Worm (Caenorhabditis elegans) whole organism, L4 larva: Measurements from ENCODE around the gene grl-22.
A peak's percentile ranks its signal among the peaks of the same experiment; 100 is the strongest.

Experiments
- F26F4.8 ChIP-seq: fragments of 200-800 bp; sonication (Bioruptor generic); conservative IDR thresholded peaks from 2 replicates; pipeline ENCODE4 v1.3.6; 2022; ENCODE audit warnings: missing genetic modification characterization, missing compliant biosample characterization
- Y105C5A.15 ChIP-seq: fragments of 200-800 bp; sonication (Bioruptor generic); IDR thresholded peaks from 2 replicates; pipeline ENCODE4 v1.3.6; 2022; ENCODE audit warnings: missing genetic modification characterization, missing compliant biosample characterization
- Y48G9A.11 ChIP-seq: fragments of 200-800 bp; sonication (Bioruptor generic); IDR thresholded peaks from 2 replicates; pipeline ENCODE4 v1.3.6; 2022; ENCODE audit warnings: missing genetic modification reagents, missing genetic modification characterization, missing compliant biosample characterization
- Y75B8A.6 ChIP-seq: fragments of 200-800 bp; sonication (Bioruptor generic); IDR thresholded peaks from 2 replicates; pipeline ENCODE4 v1.3.6; 2022; ENCODE audit warnings: missing genetic modification reagents, missing genetic modification characterization, missing compliant biosample characterization
- ZK546.5 ChIP-seq, 2 experiments: sonication (generic microtip); optimal IDR thresholded peaks; 2 replicates each; lab custom pipeline; 2017; ENCODE audit warnings: missing biosample characterization in 2 of 2, missing genetic modification characterization in 2 of 2
- ama-1 ChIP-seq: fragments of 150-350 bp; optimal IDR thresholded peaks from 2 replicates; lab custom pipeline; 2014; ENCODE audit warnings: inconsistent platforms, mixed read lengths
- ces-1 ChIP-seq: fragments of 150-350 bp; sonication (generic microtip); optimal IDR thresholded peaks from 4 replicates; lab custom pipeline; 2014; ENCODE audit warnings: missing biosample characterization, missing genetic modification reagents, missing genetic modification characterization
- dmd-6 ChIP-seq: fragments of 200-800 bp; sonication (Bioruptor generic); IDR thresholded peaks from 2 replicates; pipeline ENCODE4 v1.3.6; 2022; ENCODE audit warnings: missing genetic modification reagents, missing genetic modification characterization, missing compliant biosample characterization
- dpl-1 ChIP-seq: fragments of 150-350 bp; optimal IDR thresholded peaks from 2 replicates; lab custom pipeline; 2014; ENCODE audit warnings: missing biosample characterization, missing genetic modification reagents, missing genetic modification characterization
- duxl-1 ChIP-seq: sonication (generic microtip); optimal IDR thresholded peaks from 2 replicates; lab custom pipeline; 2016; ENCODE audit warnings: mild to moderate bottlenecking, missing genetic modification characterization, moderate library complexity, missing compliant biosample characterization; ENCODE audit not compliant: poor library complexity
- gei-8 ChIP-seq: fragments of 200-800 bp; sonication (Bioruptor generic); optimal IDR thresholded peaks from 2 replicates; lab custom pipeline; 2018; ENCODE audit warnings: mild to moderate bottlenecking, missing genetic modification characterization, missing compliant biosample characterization
- hlh-11 ChIP-seq: fragments of 200-800 bp; sonication (Bioruptor generic); optimal IDR thresholded peaks from 2 replicates; lab custom pipeline; 2018; ENCODE audit warnings: mild to moderate bottlenecking, missing genetic modification characterization, missing compliant biosample characterization
- hlh-30 ChIP-seq: sonication (generic microtip); optimal IDR thresholded peaks from 2 replicates; lab custom pipeline; 2017; ENCODE audit warnings: antibody characterized with exemption, mild to moderate bottlenecking, missing genetic modification characterization, missing compliant biosample characterization; ENCODE audit not compliant: insufficient read depth
- lin-13 ChIP-seq: fragments of 150-350 bp; optimal IDR thresholded peaks from 2 replicates; lab custom pipeline; 2014; ENCODE audit warnings: missing biosample characterization, missing genetic modification reagents, missing genetic modification characterization
- lin-29 ChIP-seq: fragments of 200-800 bp; sonication (Bioruptor generic); IDR thresholded peaks from 2 replicates; pipeline ENCODE4 v1.3.6; 2022; ENCODE audit warnings: missing genetic modification reagents, missing genetic modification characterization, missing compliant biosample characterization
- lin-38 ChIP-seq: fragments of 200-800 bp; sonication (Bioruptor generic); IDR thresholded peaks from 2 replicates; pipeline ENCODE4 v1.3.6; 2022; ENCODE audit warnings: missing genetic modification reagents, missing genetic modification characterization, missing compliant biosample characterization
- lin-39 ChIP-seq: fragments of 150-350 bp; optimal IDR thresholded peaks from 2 replicates; lab custom pipeline; 2014; ENCODE audit warnings: missing biosample characterization, missing genetic modification reagents, missing genetic modification characterization
- lsy-2 ChIP-seq, 2 experiments: fragments of 150-350 bp in 1 of 2; sonication (generic microtip) in 1 of 2; optimal IDR thresholded peaks; 2 replicates each; lab custom pipeline; 2014 to 2017; ENCODE audit warnings: missing biosample characterization in 2 of 2, missing genetic modification characterization in 2 of 2
- madf-5 ChIP-seq, 2 experiments: fragments of 200-800 bp; sonication (Bioruptor generic); IDR thresholded peaks; 2 replicates each; pipeline ENCODE4 v1.3.6; 2022; ENCODE audit warnings: missing compliant biosample characterization in 2 of 2, missing genetic modification characterization in 2 of 2
- mdl-1 ChIP-seq, 2 experiments: fragments of 150-350 bp in 1 of 2; sonication (generic microtip) in 1 of 2; optimal IDR thresholded peaks; 2 replicates each; lab custom pipeline; 2014 to 2017; ENCODE audit warnings: missing biosample characterization in 2 of 2, missing genetic modification characterization in 2 of 2
- mdt-29 ChIP-seq: fragments of 200-800 bp; sonication (Bioruptor generic); IDR thresholded peaks from 2 replicates; pipeline ENCODE4 v1.3.6; 2022; ENCODE audit warnings: missing genetic modification reagents, missing genetic modification characterization, missing compliant biosample characterization
- mep-1 ChIP-seq: fragments of 150-350 bp; sonication (generic microtip); optimal IDR thresholded peaks from 3 replicates; lab custom pipeline; 2014; ENCODE audit warnings: missing biosample characterization, missing genetic modification characterization
- mes-2 ChIP-seq: sonication (generic microtip); optimal IDR thresholded peaks from 2 replicates; lab custom pipeline; 2016; ENCODE audit warnings: missing genotype, mild to moderate bottlenecking, missing genetic modification characterization, missing compliant biosample characterization; ENCODE audit not compliant: poor library complexity, severe bottlenecking
- nhr-28 ChIP-seq: fragments of 150-350 bp; optimal IDR thresholded peaks from 2 replicates; lab custom pipeline; 2014; ENCODE audit warnings: missing biosample characterization, missing genetic modification characterization
- nhr-41 ChIP-seq: fragments of 200-800 bp; sonication (Bioruptor generic); IDR thresholded peaks from 2 replicates; pipeline ENCODE4 v1.3.6; 2022; ENCODE audit warnings: missing genetic modification reagents, missing genetic modification characterization, missing compliant biosample characterization
- php-3 ChIP-seq: fragments of 200-800 bp; sonication (Bioruptor generic); IDR thresholded peaks from 2 replicates; pipeline ENCODE4 v1.3.6; 2022; ENCODE audit warnings: missing genetic modification reagents, missing genetic modification characterization, missing compliant biosample characterization
- pqm-1 ChIP-seq: sonication (generic microtip); optimal IDR thresholded peaks from 2 replicates; lab custom pipeline; 2017; ENCODE audit warnings: missing biosample characterization, missing genetic modification characterization
- rbr-2 ChIP-seq: sonication (generic microtip); optimal IDR thresholded peaks from 2 replicates; lab custom pipeline; 2016; ENCODE audit warnings: missing genotype, missing genetic modification characterization, missing compliant biosample characterization
- set-16 ChIP-seq: fragments of 200-800 bp; sonication (Bioruptor generic); IDR thresholded peaks from 2 replicates; pipeline ENCODE4 v1.3.6; 2022; ENCODE audit warnings: missing genetic modification reagents, missing genetic modification characterization, missing compliant biosample characterization
- spr-1 ChIP-seq: sonication (generic microtip); optimal IDR thresholded peaks from 2 replicates; lab custom pipeline; 2016; ENCODE audit warnings: mild to moderate bottlenecking, missing genetic modification characterization, missing compliant biosample characterization
- spr-3 ChIP-seq: fragments of 200-800 bp; sonication (Bioruptor generic); optimal IDR thresholded peaks from 2 replicates; lab custom pipeline; 2018; ENCODE audit warnings: mild to moderate bottlenecking, missing genetic modification characterization, missing compliant biosample characterization
- unc-130 ChIP-seq: sonication (generic microtip); optimal IDR thresholded peaks from 2 replicates; lab custom pipeline; 2016; ENCODE audit warnings: missing genetic modification reagents, missing genetic modification characterization, missing compliant biosample characterization
- unc-39 ChIP-seq: sonication (generic microtip); optimal IDR thresholded peaks from 2 replicates; lab custom pipeline; 2017; ENCODE audit warnings: missing biosample characterization, missing genetic modification characterization
- unc-62 ChIP-seq, 3 experiments: fragments of 150-350 bp in 1 of 3; sonication (generic microtip); optimal IDR thresholded peaks in 2 of 3; peaks in 1 of 3; 1 replicate in 1 of 3; 2 replicates in 2 of 3; lab custom pipeline; 2014 to 2017; ENCODE audit warnings: missing biosample characterization in 3 of 3, missing genetic modification characterization in 3 of 3, missing genetic modification reagents in 3 of 3, missing genotype in 1 of 3
- zfp-2 ChIP-seq: sonication (generic microtip); optimal IDR thresholded peaks from 2 replicates; lab custom pipeline; 2016; ENCODE audit warnings: mild to moderate bottlenecking, missing genetic modification characterization, missing compliant biosample characterization

The grl-22 gene

DNA sequence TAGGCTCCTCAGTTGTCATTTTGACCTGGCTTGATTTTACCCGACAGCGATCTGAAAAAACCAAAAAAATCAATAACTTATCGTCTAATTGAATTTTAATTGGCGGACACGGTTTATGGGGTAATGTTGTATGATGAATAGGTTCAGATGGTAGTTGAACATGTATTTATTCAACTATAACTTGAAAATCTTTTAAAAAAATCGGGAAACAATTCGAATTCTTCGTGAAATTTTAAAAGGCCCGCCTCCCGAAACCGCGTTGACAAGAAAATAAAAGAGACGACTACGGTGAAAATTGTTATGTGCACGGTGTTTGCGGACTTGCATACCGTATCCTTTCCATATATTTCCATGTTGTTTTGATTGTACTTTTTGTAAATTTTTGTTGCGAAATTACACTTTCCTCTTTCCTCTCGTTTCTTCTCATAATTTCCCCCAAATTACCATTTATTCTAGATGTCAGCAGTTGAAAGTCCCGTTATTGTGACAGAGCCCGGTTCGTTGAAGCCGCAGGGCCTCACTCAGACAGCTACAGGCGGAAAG, 29.0 kb upstream of the grl-22 start, which contains the start of the genes T24G10.2 and disl-2 (continued):
- TF ChIP-seq unc-39 (tag; lab: Kevin White, UChicago), result no peak
- TF ChIP-seq zfp-2, result no peak
- TF ChIP-seq F26F4.8, result no peak
- TF ChIP-seq hlh-11 (tag; lab: Kevin White, UChicago), result no peak
- TF ChIP-seq mep-1 (tag; lab: Kevin White, UChicago), result peak; percentile 32
- TF ChIP-seq lsy-2 (tag; optimal IDR thresholded peaks at IDR 0.05; lab: Kevin White, UChicago), result peak; percentile 90 to 99
- peak; percentile 46 for TF ChIP-seq ama-1 (lab: Kevin White, UChicago)
- no peak for TF ChIP-seq gei-8 (GFP tag; lab: Kevin White, UChicago)
- no peak for TF ChIP-seq php-3 (GFP tag; lab: Robert Waterston, UW)
- peak; percentile 19 for TF ChIP-seq nhr-28 (tag; lab: Kevin White, UChicago)
- TF ChIP-seq lin-39, result no peak
- peak; percentile 2 for TF ChIP-seq rbr-2 (tag; lab: Kevin White, UChicago)
- TF ChIP-seq Y105C5A.15, result no peak
- no peak for TF ChIP-seq madf-5 (GFP tag; IDR thresholded peaks at IDR 0.05; lab: Robert Waterston, UW)
- no peak for TF ChIP-seq mdt-29 (GFP tag; lab: Robert Waterston, UW)
- no peak for TF ChIP-seq unc-130 (GFP tag; lab: Kevin White, UChicago)
- TF ChIP-seq set-16 (GFP tag; lab: Robert Waterston, UW), result no peak
- no peak for TF ChIP-seq unc-62 (GFP tag; optimal IDR thresholded peaks at IDR 0.05 in 1 of 2; lab: Kevin White, UChicago)
- no peak for TF ChIP-seq unc-62 (tag; optimal IDR thresholded peaks at IDR 0.05; lab: Kevin White, UChicago)
- peak; percentile 65 for TF ChIP-seq dpl-1 (GFP tag; lab: Kevin White, UChicago)
- peak; percentile 4 for TF ChIP-seq hlh-30 (tag; lab: Kevin White, UChicago)
- no peak for TF ChIP-seq ces-1 (GFP tag; lab: Kevin White, UChicago)
- TF ChIP-seq lin-13 (GFP tag; lab: Kevin White, UChicago), result peak; percentile 29
- TF ChIP-seq mes-2 (tag; lab: Kevin White, UChicago), result peak; percentile 75
- TF ChIP-seq mdl-1 (tag; optimal IDR thresholded peaks at IDR 0.05; lab: Kevin White, UChicago), result no peak
- no peak for TF ChIP-seq ZK546.5 (tag; optimal IDR thresholded peaks at IDR 0.05; lab: Kevin White, UChicago)

DNA sequence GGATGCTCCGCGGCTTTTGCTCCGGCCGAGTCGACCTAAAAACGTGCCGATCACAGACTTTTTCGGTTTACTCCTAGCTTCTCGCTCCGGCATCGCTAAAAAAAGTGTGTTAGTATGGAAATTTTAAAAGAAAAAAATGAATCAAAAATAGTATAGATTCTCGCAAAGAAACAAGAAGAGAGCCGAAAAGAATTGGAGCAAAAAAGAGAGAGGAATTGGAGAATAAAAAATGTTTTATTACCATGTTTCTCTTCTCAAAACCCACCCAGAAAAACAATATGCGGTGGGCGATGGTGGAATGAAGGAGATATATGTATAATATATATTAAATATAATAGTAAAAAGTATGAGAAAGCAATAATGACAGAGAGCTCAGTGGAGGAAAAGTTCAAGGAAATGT, 26.7 kb upstream of the grl-22 start, which contains the start of gene W03A5.6:
W03A5.6 (minus strand) TSS at position 101 of the 400 bp plus-strand sequence.
- TF ChIP-seq lin-38, result 0 out of 2 replicates have a peak, but pooled peaks have one; percentile 16
- TF ChIP-seq spr-1 (tag; lab: Kevin White, UChicago), result no peak
- TF ChIP-seq nhr-41 (GFP tag; lab: Robert Waterston, UW), result no peak
- no peak for TF ChIP-seq spr-3 (GFP tag; lab: Kevin White, UChicago)
- TF ChIP-seq rbr-2 (tag; lab: Kevin White, UChicago), result no peak
- TF ChIP-seq, all 104 proteins: peak for 1

DNA sequence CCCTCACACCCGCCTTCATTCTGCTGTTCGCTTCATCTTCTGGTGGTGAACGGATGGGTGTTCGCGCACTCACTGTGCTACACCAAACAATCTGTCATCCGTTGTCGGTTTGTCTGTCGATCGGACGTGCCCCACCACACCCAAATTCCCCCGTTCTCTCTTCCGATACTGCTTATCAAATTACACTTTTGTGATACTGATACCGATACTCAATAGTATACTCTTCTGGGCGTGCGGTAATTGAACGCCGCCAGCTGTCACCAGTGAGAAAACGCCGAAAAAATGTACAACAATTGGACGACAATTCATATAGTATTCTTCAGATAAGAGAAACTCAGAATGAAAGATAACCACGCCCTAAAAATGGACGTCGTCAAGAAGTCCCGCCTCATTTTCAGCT, 24.3 kb upstream of the grl-22 start:
- no peak for TF ChIP-seq lin-29 (GFP tag; lab: Robert Waterston, UW)
- TF ChIP-seq mdt-29 (GFP tag; lab: Robert Waterston, UW), result no peak
- TF ChIP-seq madf-5 (GFP tag; IDR thresholded peaks at IDR 0.05; lab: Robert Waterston, UW), result no peak
- no peak for TF ChIP-seq Y48G9A.11 (GFP tag; lab: Robert Waterston, UW)
- peak; percentile 55 for TF ChIP-seq dmd-6 (GFP tag; lab: Robert Waterston, UW)
- TF ChIP-seq hlh-11 (tag; lab: Kevin White, UChicago), result peak; percentile 58
- TF ChIP-seq Y75B8A.6, result no peak
- no peak for TF ChIP-seq zfp-2
- TF ChIP-seq nhr-28 (tag; lab: Kevin White, UChicago), result peak; percentile 19
- no peak for TF ChIP-seq duxl-1
- TF ChIP-seq dpl-1 (GFP tag; lab: Kevin White, UChicago), result no peak
- TF ChIP-seq pqm-1 (tag; lab: Kevin White, UChicago), result peak; percentile 31
